Worm (Caenorhabditis elegans) whole organism, mixed stage, embryonic: ENCODE measurements around the gene nyn-1.

Experiments
- M03D4.4 ChIP-seq: sonication (generic microtip); optimal IDR thresholded peaks from 2 replicates; lab custom pipeline; 2017; ENCODE audit warnings: mild to moderate bottlenecking, missing genetic modification characterization, missing compliant biosample characterization
- ceh-39 ChIP-seq: fragments of 150-350 bp; optimal IDR thresholded peaks from 2 replicates; lab custom pipeline; 2014; ENCODE audit warnings: missing biosample characterization, missing genetic modification characterization
- ceh-83 ChIP-seq: fragments of 200-800 bp; sonication (Bioruptor generic); optimal IDR thresholded peaks from 2 replicates; lab custom pipeline; 2018; ENCODE audit warnings: mild to moderate bottlenecking, missing genetic modification characterization, missing compliant biosample characterization
- lin-13 ChIP-seq: fragments of 150-350 bp; optimal IDR thresholded peaks from 2 replicates; lab custom pipeline; 2014; ENCODE audit warnings: missing biosample characterization, missing genetic modification characterization
- lsy-2 ChIP-seq: fragments of 150-350 bp; optimal IDR thresholded peaks from 2 replicates; lab custom pipeline; 2014; ENCODE audit warnings: missing biosample characterization, missing genetic modification characterization
- mab-5 ChIP-seq: fragments of 150-350 bp; optimal IDR thresholded peaks from 2 replicates; lab custom pipeline; 2014; ENCODE audit warnings: missing biosample characterization, missing genetic modification characterization
- mep-1 ChIP-seq: fragments of 150-350 bp; optimal IDR thresholded peaks from 2 replicates; lab custom pipeline; 2017; ENCODE audit warnings: missing biosample characterization, missing genetic modification reagents, missing genetic modification characterization, inconsistent platforms
- nhr-12 ChIP-seq: fragments of 150-350 bp; optimal IDR thresholded peaks from 2 replicates; lab custom pipeline; 2014; ENCODE audit warnings: missing biosample characterization, missing genetic modification characterization
- nhr-237 ChIP-seq: fragments of 150-350 bp; optimal IDR thresholded peaks from 2 replicates; lab custom pipeline; 2014; ENCODE audit warnings: missing biosample characterization, missing genetic modification characterization
- pha-4 ChIP-seq: fragments of 150-350 bp; optimal IDR thresholded peaks from 2 replicates; lab custom pipeline; 2018; ENCODE audit warnings: missing biosample characterization, missing genetic modification reagents, missing genetic modification characterization
- sptf-1 ChIP-seq: sonication (generic microtip); optimal IDR thresholded peaks from 2 replicates; lab custom pipeline; 2017; ENCODE audit warnings: mild to moderate bottlenecking, missing genetic modification characterization, moderate library complexity, missing compliant biosample characterization
- unc-120 ChIP-seq: sonication (generic microtip); optimal IDR thresholded peaks from 2 replicates; lab custom pipeline; 2017; ENCODE audit warnings: missing genetic modification characterization, missing compliant biosample characterization; ENCODE audit not compliant: poor library complexity, severe bottlenecking
- unc-39 ChIP-seq: fragments of 150-350 bp; optimal IDR thresholded peaks from 2 replicates; lab custom pipeline; 2014; ENCODE audit warnings: missing biosample characterization, missing genetic modification characterization
- zip-8 ChIP-seq: fragments of 150-350 bp; optimal IDR thresholded peaks from 2 replicates; lab custom pipeline; 2014; ENCODE audit warnings: missing biosample characterization, missing genetic modification characterization

ce11 chrIV:13647558-13647957 lies 39.3 kb downstream of the nyn-1 start, which contains the start of gene ule-4:
- TF ChIP-seq unc-39 (tag; lab: Kevin White, UChicago): no peak
- TF ChIP-seq lin-13 (tag; lab: Kevin White, UChicago): no peak
- no peak for TF ChIP-seq nhr-12 (tag; lab: Kevin White, UChicago)
- TF ChIP-seq M03D4.4 (tag; lab: Kevin White, UChicago): no peak
- no peak for TF ChIP-seq mab-5 (tag; lab: Kevin White, UChicago)
- TF ChIP-seq sptf-1 (tag; lab: Kevin White, UChicago): no peak
- no peak for TF ChIP-seq lsy-2 (tag; lab: Kevin White, UChicago)
- TF ChIP-seq nhr-237 (tag; lab: Kevin White, UChicago): no peak
- no peak for TF ChIP-seq ceh-39 (tag; lab: Kevin White, UChicago)
- TF ChIP-seq unc-120: no peak
- no peak for TF ChIP-seq pha-4 (tag; lab: Kevin White, UChicago)
- no peak for TF ChIP-seq mep-1
- TF ChIP-seq zip-8 (tag; lab: Kevin White, UChicago): no peak
- TF ChIP-seq ceh-83 (GFP tag; lab: Kevin White, UChicago): no peak
